Fruit fly (Drosophila melanogaster): ENCODE measurements around the gene Myc.

Gene Myc

DNA sequence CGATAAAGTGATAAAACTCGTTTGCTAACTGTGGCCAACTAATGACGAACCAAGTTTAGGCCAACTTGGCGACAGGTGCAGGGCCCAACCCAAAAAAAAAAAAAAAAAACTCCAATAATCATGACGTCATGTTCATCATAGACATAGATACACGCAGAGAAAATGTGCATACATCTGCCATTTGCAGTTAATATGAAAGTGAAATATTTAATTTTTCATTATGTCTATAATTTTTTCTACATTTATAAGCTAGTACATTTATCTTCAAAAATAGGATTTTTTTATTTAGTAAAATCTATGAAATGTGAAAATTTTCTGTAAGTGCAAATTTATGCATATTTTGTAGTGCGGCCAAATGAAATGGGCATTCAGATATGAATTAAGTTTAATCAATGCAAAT is 58.7 kb downstream of the Myc start (continued):
- TF ChIP-seq h (optimal IDR thresholded peaks at IDR 0.05), result no peak
- TF ChIP-seq CG16863 (GFP tag; optimal IDR thresholded peaks at IDR 0.05), result peak; percentile 18
- TF ChIP-seq CG13624 (GFP tag; optimal IDR thresholded peaks at IDR 0.05), result peak; percentile 26
- TF ChIP-seq CG3407 (GFP tag; optimal IDR thresholded peaks at IDR 0.05), result peak; percentile 20
- no peak for TF ChIP-seq CG6765 (GFP tag; optimal IDR thresholded peaks at IDR 0.05)
- TF ChIP-seq CG14441 (GFP tag; IDR thresholded peaks at IDR 0.05), result peak; percentile 87
- no peak for TF ChIP-seq CG8944 (GFP tag; optimal IDR thresholded peaks at IDR 0.05)
- peak; percentile 34 for TF ChIP-seq nerfin-1 (tag; optimal IDR thresholded peaks at IDR 0.05)
- peak; percentile 16 for TF ChIP-seq HHEX (GFP tag; optimal IDR thresholded peaks at IDR 0.05)
- TF ChIP-seq Bteb2 (GFP tag; optimal IDR thresholded peaks at IDR 0.05), result peak; percentile 61
- TF ChIP-seq NfI (GFP tag; optimal IDR thresholded peaks at IDR 0.05), result peak; percentile 54
- TF ChIP-seq slou (GFP tag; optimal IDR thresholded peaks at IDR 0.05), result no peak
- TF ChIP-seq CG33557 (GFP tag; optimal IDR thresholded peaks at IDR 0.05), result no peak
- TF ChIP-seq gcm (GFP tag; optimal IDR thresholded peaks at IDR 0.05), result peak; percentile 46
- peak; percentile 76 for TF ChIP-seq CG11247 (GFP tag; IDR thresholded peaks at IDR 0.05)
- TF ChIP-seq CG1024 (GFP tag; IDR thresholded peaks at IDR 0.05), result 0 out of 2 replicates have a peak, but pooled peaks have one; percentile 21
- peak; percentile 57 for TF ChIP-seq klu (GFP tag; IDR thresholded peaks at IDR 0.05)
- TF ChIP-seq CG9932 (GFP tag; IDR thresholded peaks at IDR 0.05), result peak; percentile 81
- no peak for TF ChIP-seq Sin3A (optimal IDR thresholded peaks at IDR 0.05)
- TF ChIP-seq prd (optimal IDR thresholded peaks at IDR 0.05), result no peak
- TF ChIP-seq prd (GFP tag; IDR thresholded peaks at IDR 0.05), result peak; percentile 88
- no peak for TF ChIP-seq Med (GFP tag)
- TF ChIP-seq lbe (GFP tag; optimal IDR thresholded peaks at IDR 0.05), result no peak
- no peak for TF ChIP-seq CG10959 (GFP tag; IDR thresholded peaks at IDR 0.05)
- peak; percentile 63 for TF ChIP-seq lilli (GFP tag; optimal IDR thresholded peaks at IDR 0.05)
- TF ChIP-seq Max (GFP tag; optimal IDR thresholded peaks at IDR 0.05), result no peak
- TF ChIP-seq ems (GFP tag; optimal IDR thresholded peaks at IDR 0.05), result peak; percentile 25
- TF ChIP-seq Dip3 (GFP tag; optimal IDR thresholded peaks at IDR 0.05), result peak; percentile 22
- peak; percentile 67 for TF ChIP-seq CG7372 (GFP tag; IDR thresholded peaks at IDR 0.05)
- no peak for TF ChIP-seq luna (GFP tag; optimal IDR thresholded peaks at IDR 0.05)
- TF ChIP-seq CG10565 (GFP tag; optimal IDR thresholded peaks at IDR 0.05), result no peak
- no peak for TF ChIP-seq dan (GFP tag; IDR thresholded peaks at IDR 0.05)
- TF ChIP-seq CG2202 (tag; optimal IDR thresholded peaks at IDR 0.05), result no peak
- no peak for TF ChIP-seq knrl (GFP tag; IDR thresholded peaks at IDR 0.05; ENCODE audit: partially characterized antibody)
- TF ChIP-seq CG17912 (GFP tag; optimal IDR thresholded peaks at IDR 0.05), result no peak
- no peak for TF ChIP-seq zfh2 (GFP tag; optimal IDR thresholded peaks at IDR 0.05)
- no peak for TF ChIP-seq CG6854 (GFP tag; optimal IDR thresholded peaks at IDR 0.05)
- peak; percentile 44 for TF ChIP-seq tio (GFP tag; optimal IDR thresholded peaks at IDR 0.05)
- no peak for TF ChIP-seq HLH4C (GFP tag; IDR thresholded peaks at IDR 0.05; ENCODE audit: partially characterized antibody)
- no peak for TF ChIP-seq CG4617 (GFP tag; optimal IDR thresholded peaks at IDR 0.05; ENCODE audit: borderline replicate concordance)
- TF ChIP-seq Abd-B (GFP tag; optimal IDR thresholded peaks at IDR 0.05), result peak; percentile 48
- TF ChIP-seq abd-A (tag; optimal IDR thresholded peaks at IDR 0.05), result peak; percentile 26
- TF ChIP-seq CG11504 (tag; optimal IDR thresholded peaks at IDR 0.05), result peak; percentile 81
- no peak for TF ChIP-seq Doc2 (GFP tag; IDR thresholded peaks at IDR 0.05)
- peak; percentile 48 for TF ChIP-seq CG1233 (GFP tag; optimal IDR thresholded peaks at IDR 0.05)
- peak; percentile 70 for TF ChIP-seq CG12659 (GFP tag; optimal IDR thresholded peaks at IDR 0.05)
- TF ChIP-seq cas (GFP tag; IDR thresholded peaks at IDR 0.05), result no peak
- no peak for TF ChIP-seq CG14860 (GFP tag; IDR thresholded peaks at IDR 0.05; ENCODE audit: partially characterized antibody)
- TF ChIP-seq B-H2 (GFP tag; optimal IDR thresholded peaks at IDR 0.05), result peak; percentile 33
- TF ChIP-seq kni (GFP tag; optimal IDR thresholded peaks at IDR 0.05), result no peak
- TF ChIP-seq sens-2 (GFP tag; IDR thresholded peaks at IDR 0.05), result 0 out of 2 replicates have a peak, but pooled peaks have one; percentile 23
- peak; percentile 78 for TF ChIP-seq Oli (tag; optimal IDR thresholded peaks at IDR 0.05)
